Worm (Caenorhabditis elegans) whole organism, L4 larva: ENCODE measurements around the gene arx-5.

Experiments
- ceh-28 ChIP-seq: fragments of 150-350 bp; optimal IDR thresholded peaks from 2 replicates; lab custom pipeline; 2014; ENCODE audit warnings: missing biosample characterization, missing genetic modification reagents, missing genetic modification characterization
- fkh-10 ChIP-seq: fragments of 150-350 bp; optimal IDR thresholded peaks from 2 replicates; lab custom pipeline; 2014; ENCODE audit warnings: missing biosample characterization, missing genetic modification reagents, missing genetic modification characterization
- fos-1 ChIP-seq: fragments of 150-350 bp; optimal IDR thresholded peaks from 2 replicates; lab custom pipeline; 2014; ENCODE audit warnings: missing biosample characterization, missing genetic modification characterization
- hlh-30 ChIP-seq: sonication (generic microtip); optimal IDR thresholded peaks from 2 replicates; lab custom pipeline; 2017; ENCODE audit warnings: antibody characterized with exemption, mild to moderate bottlenecking, missing genetic modification characterization, missing compliant biosample characterization; ENCODE audit not compliant: insufficient read depth
- lin-38 ChIP-seq: fragments of 200-800 bp; sonication (Bioruptor generic); IDR thresholded peaks from 2 replicates; pipeline ENCODE4 v1.3.6; 2022; ENCODE audit warnings: missing genetic modification reagents, missing genetic modification characterization, missing compliant biosample characterization
- nhr-10 ChIP-seq: fragments of 150-350 bp; optimal IDR thresholded peaks from 2 replicates; lab custom pipeline; 2014; ENCODE audit warnings: missing biosample characterization, missing genetic modification characterization
- nhr-111 ChIP-seq: fragments of 200-800 bp; sonication (Bioruptor generic); optimal IDR thresholded peaks from 2 replicates; lab custom pipeline; 2018; ENCODE audit warnings: mild to moderate bottlenecking, missing genetic modification characterization, missing compliant biosample characterization
- nhr-25 ChIP-seq: sonication (generic microtip); optimal IDR thresholded peaks from 2 replicates; lab custom pipeline; 2017; ENCODE audit warnings: missing genetic modification characterization, mild to moderate bottlenecking, missing compliant biosample characterization, antibody characterized with exemption, moderate library complexity, borderline replicate concordance; ENCODE audit not compliant: insufficient read depth
- nhr-77 ChIP-seq: fragments of 150-350 bp; optimal IDR thresholded peaks from 2 replicates; lab custom pipeline; 2014; ENCODE audit warnings: missing biosample characterization, missing genetic modification characterization
- snpc-4 ChIP-seq: fragments of 150-350 bp; optimal IDR thresholded peaks from 2 replicates; lab custom pipeline; 2014; ENCODE audit warnings: missing biosample characterization, missing genetic modification characterization
- unc-62 ChIP-seq, 3 experiments: fragments of 150-350 bp in 1 of 3; sonication (generic microtip); optimal IDR thresholded peaks in 2 of 3; peaks in 1 of 3; 1 replicate in 1 of 3; 2 replicates in 2 of 3; lab custom pipeline; 2014 to 2017; ENCODE audit warnings: missing biosample characterization in 3 of 3, missing genetic modification characterization in 3 of 3, missing genetic modification reagents in 3 of 3, missing genotype in 1 of 3
- ztf-11 ChIP-seq: fragments of 150-350 bp; optimal IDR thresholded peaks from 2 replicates; lab custom pipeline; 2014; ENCODE audit warnings: missing biosample characterization, missing genetic modification characterization
- ztf-7 ChIP-seq: fragments of 150-350 bp; optimal IDR thresholded peaks from 2 replicates; lab custom pipeline; 2014; ENCODE audit warnings: missing biosample characterization, missing genetic modification characterization

DNA sequence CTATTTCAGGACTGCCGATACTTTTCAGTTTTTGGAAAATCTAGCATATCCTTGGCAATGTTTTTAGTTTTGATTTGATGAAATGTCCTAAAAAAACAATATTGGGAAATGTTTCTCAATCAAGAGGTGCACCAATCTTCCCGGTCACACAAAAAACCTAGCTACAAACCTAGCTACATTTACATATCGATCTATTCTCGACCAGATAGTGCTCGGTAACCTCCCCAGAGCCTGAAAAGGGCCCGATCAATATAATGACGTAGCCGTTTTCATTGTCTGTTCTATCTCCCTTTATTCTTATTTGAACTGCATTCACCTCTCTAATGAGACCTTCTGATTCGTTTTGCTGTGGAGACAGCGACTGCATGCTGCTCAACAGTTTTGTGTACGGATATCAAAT, 10.2 kb downstream of the arx-5 start, which contains the start of gene BE10.3:
- TF ChIP-seq nhr-25 (tag; lab: Kevin White, UChicago), result no peak
- no peak for TF ChIP-seq unc-62 (GFP tag; optimal IDR thresholded peaks at IDR 0.05 in 1 of 2; lab: Kevin White, UChicago)
- TF ChIP-seq unc-62 (tag; optimal IDR thresholded peaks at IDR 0.05; lab: Kevin White, UChicago), result no peak
- no peak for TF ChIP-seq nhr-111 (GFP tag; lab: Kevin White, UChicago)
- TF ChIP-seq snpc-4 (tag; lab: Kevin White, UChicago), result no peak
- no peak for TF ChIP-seq fos-1 (tag; lab: Kevin White, UChicago)
- TF ChIP-seq nhr-77, result no peak
- no peak for TF ChIP-seq hlh-30
- TF ChIP-seq ztf-7, result no peak
- TF ChIP-seq fkh-10, result no peak
- no peak for TF ChIP-seq nhr-10 (tag; lab: Kevin White, UChicago)
- no peak for TF ChIP-seq ztf-11 (tag; lab: Kevin White, UChicago)
- TF ChIP-seq ceh-28 (tag; lab: Kevin White, UChicago), result no peak
- no peak for TF ChIP-seq lin-38 (GFP tag; lab: Robert Waterston, UW)
